Worm (Caenorhabditis elegans) whole organism, midembryonic: ENCODE data around the gene F55G1.1.

Experiments used
- T22C8.4 ChIP-seq: fragments of 200-800 bp; sonication (Bioruptor generic); IDR thresholded peaks from 2 replicates; pipeline ENCODE4 v1.3.6; 2022; ENCODE audit warnings: missing genetic modification characterization, missing compliant biosample characterization
- flt-1 ChIP-seq: fragments of 200-800 bp; sonication (Bioruptor generic); IDR thresholded peaks from 2 replicates; pipeline ENCODE4 v1.3.6; 2022; ENCODE audit warnings: missing genetic modification characterization, missing compliant biosample characterization
- klf-2 ChIP-seq: fragments of 200-800 bp; sonication (Bioruptor generic); conservative IDR thresholded peaks from 2 replicates; pipeline ENCODE4 v1.3.6; 2022; ENCODE audit warnings: missing genetic modification reagents, missing genetic modification characterization, missing compliant biosample characterization
- med-1 ChIP-seq: sonication (generic microtip); optimal IDR thresholded peaks from 2 replicates; lab custom pipeline; 2017; ENCODE audit warnings: missing genetic modification characterization, mild to moderate bottlenecking, missing compliant biosample characterization, antibody characterized with exemption, missing genetic modification reagents; ENCODE audit not compliant: insufficient read depth
- ref-1 ChIP-seq: fragments of 200-800 bp; sonication (Bioruptor generic); conservative IDR thresholded peaks from 2 replicates; pipeline ENCODE4 v1.3.6; 2022; ENCODE audit warnings: missing genetic modification reagents, missing genetic modification characterization, missing compliant biosample characterization
- tab-1 ChIP-seq: fragments of 200-800 bp; sonication (Bioruptor generic); IDR thresholded peaks from 2 replicates; pipeline ENCODE4 v1.3.6; 2022; ENCODE audit warnings: missing genetic modification characterization, missing compliant biosample characterization
- ztf-23 ChIP-seq: fragments of 200-800 bp; sonication (Bioruptor generic); IDR thresholded peaks from 2 replicates; pipeline ENCODE4 v1.3.6; 2022; ENCODE audit warnings: missing genetic modification reagents, missing genetic modification characterization, missing compliant biosample characterization

- TF ChIP-seq flt-1 (GFP tag; lab: Robert Waterston, UW) = no peak
- TF ChIP-seq ref-1 (GFP tag; lab: Robert Waterston, UW) = no peak
- TF ChIP-seq ztf-23 = no peak
- no peak for TF ChIP-seq T22C8.4 (GFP tag; lab: Robert Waterston, UW)
- no peak for TF ChIP-seq tab-1 (GFP tag; lab: Robert Waterston, UW)
- no peak for TF ChIP-seq klf-2 (GFP tag; lab: Robert Waterston, UW)
- TF ChIP-seq med-1 (GFP tag; lab: Kevin White, UChicago) = no peak
These were observed 35.3 kb upstream of the F55G1.1 start, which contains the start of gene F13B6.1 for ce11 chrIV:7456225-7456624.
